Fruit fly (Drosophila melanogaster) whole organism: ENCODE results near the gene Hrd3.

Source experiments
- CG8478 ChIP-seq: fragments of >200 bp; optimal IDR thresholded peaks from 2 replicates; lab custom pipeline; 2018; ENCODE audit warnings: inconsistent platforms
- pan ChIP-seq: fragments of >200 bp; optimal IDR thresholded peaks from 2 replicates; lab custom pipeline; 2017
- usp ChIP-seq: fragments of >200 bp; optimal IDR thresholded peaks from 2 replicates; lab custom pipeline; 2017; ENCODE audit warnings: missing biosample characterization, missing genetic modification characterization, mixed read lengths

DNA sequence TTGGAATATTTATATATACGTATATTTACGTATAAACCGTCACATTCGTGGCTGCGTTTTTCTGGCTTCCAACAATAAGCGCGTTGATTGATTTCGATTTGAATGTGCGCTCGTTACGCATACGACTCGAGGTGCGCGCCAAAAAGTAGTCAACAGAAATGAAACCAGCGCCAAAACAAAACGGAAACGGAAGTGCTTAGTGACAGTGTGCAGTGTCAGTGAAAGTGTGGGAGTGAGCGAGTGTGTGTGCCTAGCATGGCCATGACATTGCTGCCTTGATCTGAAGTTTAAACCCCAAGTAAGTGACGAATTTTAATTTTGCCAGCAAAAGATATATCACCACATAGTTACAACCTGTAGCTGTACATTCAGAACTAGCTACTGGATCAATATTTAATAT lies 45.3 kb upstream of the Hrd3 start, which contains the start of gene CG34355:
- TF ChIP-seq pan (lab: Kevin White, UChicago) (no peak), usp (GFP tag; lab: Kevin White, UChicago) (no peak), CG8478 (lab: Kevin White, UChicago) (no peak)
